Fruit fly (Drosophila melanogaster) whole organism, embryonic: ENCODE measurements around the gene CG12118.

Experiments
- CG13775 ChIP-seq: fragments of 200-800 bp; sonication (Bioruptor generic); optimal IDR thresholded peaks from 3 replicates; lab custom pipeline; 2017; ENCODE audit warnings: missing biosample characterization, mild to moderate bottlenecking, missing genetic modification characterization
- CG15073 ChIP-seq: fragments of 200-800 bp; sonication (Bioruptor generic); optimal IDR thresholded peaks from 2 replicates; lab custom pipeline; 2016; ENCODE audit warnings: missing biosample characterization, missing genetic modification characterization
- CG1603 ChIP-seq: fragments of 200-800 bp; sonication (Bioruptor generic); optimal IDR thresholded peaks from 2 replicates; lab custom pipeline; 2019; ENCODE audit warnings: missing biosample characterization, mild to moderate bottlenecking, missing genetic modification characterization, moderate library complexity
- CG18262 ChIP-seq: fragments of 200-800 bp; optimal IDR thresholded peaks from 3 replicates; lab custom pipeline; 2019; ENCODE audit warnings: missing biosample characterization, mild to moderate bottlenecking, missing genetic modification characterization, moderate library complexity
- CG1832 ChIP-seq: fragments of 200-800 bp; sonication (Bioruptor generic); optimal IDR thresholded peaks from 2 replicates; lab custom pipeline; 2017; ENCODE audit warnings: missing biosample characterization, mild to moderate bottlenecking, missing genetic modification characterization, inconsistent platforms
- CG2199 ChIP-seq: fragments of 200-800 bp; sonication (Bioruptor generic); IDR thresholded peaks from 3 replicates; pipeline ENCODE4 v1.3.6; 2022; ENCODE audit warnings: missing biosample characterization, missing genetic modification characterization
- CG5180 ChIP-seq: fragments of 200-800 bp; sonication (Bioruptor generic); optimal IDR thresholded peaks from 3 replicates; lab custom pipeline; 2017; ENCODE audit warnings: missing biosample characterization, missing genetic modification characterization, mild to moderate bottlenecking, moderate library complexity, missing genetic modification reagents
- CG6689 ChIP-seq: fragments of 200-800 bp; sonication (Bioruptor generic); IDR thresholded peaks from 2 replicates; pipeline ENCODE4 v1.3.6; 2022; ENCODE audit warnings: missing biosample characterization, missing genetic modification characterization
- CG6791 ChIP-seq: fragments of 200-800 bp; sonication (Bioruptor generic); IDR thresholded peaks from 3 replicates; pipeline ENCODE4 v1.3.6; 2022; ENCODE audit warnings: missing biosample characterization, missing genetic modification characterization; ENCODE audit not compliant: partially characterized antibody
- CG8281 ChIP-seq: fragments of 200-800 bp; sonication (Bioruptor generic); optimal IDR thresholded peaks from 2 replicates; lab custom pipeline; 2018; ENCODE audit warnings: missing biosample characterization, mild to moderate bottlenecking, missing genetic modification characterization, moderate library complexity
- CG9817 ChIP-seq: fragments of 200-800 bp; sonication (Bioruptor generic); optimal IDR thresholded peaks from 2 replicates; lab custom pipeline; 2018; ENCODE audit warnings: missing biosample characterization, mild to moderate bottlenecking, missing genetic modification characterization, moderate library complexity
- Dad ChIP-seq: fragments of 200-800 bp; sonication (Bioruptor generic); optimal IDR thresholded peaks from 3 replicates; lab custom pipeline; 2016; ENCODE audit warnings: missing biosample characterization, missing genetic modification characterization
- Drgx ChIP-seq: fragments of 200-800 bp; sonication (Bioruptor generic); IDR thresholded peaks from 2 replicates; pipeline ENCODE4 v1.3.6; 2022; ENCODE audit warnings: missing biosample characterization, missing genetic modification characterization
- Eip74EF ChIP-seq, 2 experiments: fragments of 200-800 bp in 1 of 2; fragments of >200 bp in 1 of 2; sonication (Bioruptor generic) in 1 of 2; optimal IDR thresholded peaks; 2 replicates each; lab custom pipeline; 2017 to 2019; ENCODE audit warnings: missing biosample characterization in 2 of 2, missing genetic modification characterization in 2 of 2, mild to moderate bottlenecking in 1 of 2, moderate library complexity in 1 of 2
- H2.0 ChIP-seq: fragments of 200-800 bp; sonication (Bioruptor generic); IDR thresholded peaks from 2 replicates; pipeline ENCODE4 v1.3.6; 2022; ENCODE audit warnings: missing biosample characterization, missing genetic modification characterization
- Max ChIP-seq: fragments of 200-800 bp; sonication (Bioruptor generic); optimal IDR thresholded peaks from 2 replicates; lab custom pipeline; 2016; ENCODE audit warnings: missing biosample characterization, mild to moderate bottlenecking, missing genetic modification characterization
- Med ChIP-seq: fragments of 200-800 bp; sonication (Bioruptor generic); peaks from one replicate; lab custom pipeline; 2016; ENCODE audit warnings: missing biosample characterization, missing genetic modification characterization, mild to moderate bottlenecking, inconsistent platforms, moderate library complexity
- Oaz ChIP-seq: fragments of 200-800 bp; sonication (Bioruptor generic); IDR thresholded peaks from 2 replicates; pipeline ENCODE4 v1.3.6; 2022; ENCODE audit warnings: missing biosample characterization, missing genetic modification characterization
- Pdp1 ChIP-seq, 2 experiments: fragments of 200-800 bp; sonication (Bioruptor generic); optimal IDR thresholded peaks; 3 replicates each; lab custom pipeline; 2016; ENCODE audit warnings: missing biosample characterization in 2 of 2, missing genetic modification characterization in 2 of 2, mild to moderate bottlenecking in 1 of 2, moderate library complexity in 1 of 2
- Six4 ChIP-seq: fragments of 200-800 bp; sonication (Bioruptor generic); optimal IDR thresholded peaks from 2 replicates; lab custom pipeline; 2016; ENCODE audit warnings: missing biosample characterization, missing genetic modification characterization
- Ssrp ChIP-seq: fragments of 200-800 bp; sonication (Bioruptor generic); optimal IDR thresholded peaks from 2 replicates; lab custom pipeline; 2018; ENCODE audit warnings: missing biosample characterization, mild to moderate bottlenecking, missing genetic modification characterization, moderate library complexity
- ab ChIP-seq: fragments of 200-800 bp; sonication (Bioruptor generic); optimal IDR thresholded peaks from 2 replicates; lab custom pipeline; 2016; ENCODE audit warnings: missing biosample characterization, missing genetic modification characterization
- az2 ChIP-seq: fragments of 200-800 bp; sonication (Bioruptor generic); optimal IDR thresholded peaks from 3 replicates; lab custom pipeline; 2016; ENCODE audit warnings: missing biosample characterization, missing genetic modification characterization
- bigmax ChIP-seq: fragments of 200-800 bp; sonication (Bioruptor generic); optimal IDR thresholded peaks from 2 replicates; lab custom pipeline; 2018; ENCODE audit warnings: missing biosample characterization, mild to moderate bottlenecking, missing genetic modification characterization
- cg ChIP-seq: fragments of 200-800 bp; sonication (Bioruptor generic); optimal IDR thresholded peaks from 3 replicates; lab custom pipeline; 2019; ENCODE audit warnings: missing biosample characterization, mild to moderate bottlenecking, missing genetic modification characterization, moderate library complexity
- cwo ChIP-seq: fragments of 200-800 bp; sonication (Bioruptor generic); optimal IDR thresholded peaks from 3 replicates; lab custom pipeline; 2017; ENCODE audit warnings: missing biosample characterization, missing genetic modification characterization, mild to moderate bottlenecking, moderate library complexity, missing genetic modification reagents
- dm ChIP-seq: fragments of 200-800 bp; sonication (Bioruptor generic); optimal IDR thresholded peaks from 3 replicates; lab custom pipeline; 2016; ENCODE audit warnings: missing biosample characterization, missing genetic modification characterization
- ewg ChIP-seq: fragments of 200-800 bp; sonication (Bioruptor generic); optimal IDR thresholded peaks from 3 replicates; lab custom pipeline; 2017; ENCODE audit warnings: mild to moderate bottlenecking, missing biosample characterization, missing genetic modification reagents, missing genetic modification characterization
- ftz-f1 ChIP-seq: fragments of 200-800 bp; sonication (Bioruptor generic); optimal IDR thresholded peaks from 2 replicates; lab custom pipeline; 2016; ENCODE audit warnings: missing biosample characterization, missing genetic modification characterization
- grn ChIP-seq: fragments of 200-800 bp; sonication (Bioruptor generic); optimal IDR thresholded peaks from 3 replicates; lab custom pipeline; 2017; ENCODE audit warnings: missing biosample characterization, missing genetic modification characterization
- hth ChIP-seq: fragments of >200 bp; optimal IDR thresholded peaks from 2 replicates; lab custom pipeline; 2017; ENCODE audit warnings: inconsistent platforms
- ind ChIP-seq: fragments of 200-800 bp; sonication (Bioruptor generic); optimal IDR thresholded peaks from 3 replicates; lab custom pipeline; 2016; ENCODE audit warnings: missing biosample characterization, missing genetic modification characterization
- jumu ChIP-seq: fragments of 200-800 bp; sonication (Bioruptor generic); optimal IDR thresholded peaks from 3 replicates; lab custom pipeline; 2016; ENCODE audit warnings: missing biosample characterization, missing genetic modification characterization
- lola ChIP-seq, 3 experiments: fragments of >200 bp in 2 of 3; fragments of 200-800 bp in 1 of 3; sonication (Bioruptor generic) in 1 of 3; optimal IDR thresholded peaks; 2 replicates each; lab custom pipeline; 2017 to 2019; ENCODE audit warnings: missing biosample characterization in 3 of 3, missing genetic modification characterization in 3 of 3, mild to moderate bottlenecking in 1 of 3, moderate library complexity in 1 of 3
- mld ChIP-seq: fragments of 200-800 bp; sonication (Bioruptor generic); IDR thresholded peaks from 3 replicates; pipeline ENCODE4 v1.3.6; 2022; ENCODE audit warnings: missing biosample characterization, missing genetic modification characterization; ENCODE audit not compliant: partially characterized antibody
- nerfin-1 ChIP-seq: fragments of 200-800 bp; sonication (Bioruptor generic); optimal IDR thresholded peaks from 3 replicates; lab custom pipeline; 2019; ENCODE audit warnings: missing biosample characterization, mild to moderate bottlenecking, missing genetic modification characterization, moderate library complexity
- nom ChIP-seq: fragments of 200-800 bp; sonication (Bioruptor generic); optimal IDR thresholded peaks from 2 replicates; lab custom pipeline; 2017; ENCODE audit warnings: missing biosample characterization, missing genetic modification characterization, mild to moderate bottlenecking, moderate library complexity, missing genetic modification reagents
- p53 ChIP-seq: fragments of 200-800 bp; sonication (Bioruptor generic); optimal IDR thresholded peaks from 2 replicates; lab custom pipeline; 2016; ENCODE audit warnings: missing biosample characterization, missing genetic modification characterization
- pfk ChIP-seq: fragments of 200-800 bp; sonication (Bioruptor generic); optimal IDR thresholded peaks from 2 replicates; lab custom pipeline; 2018; ENCODE audit warnings: missing biosample characterization, mild to moderate bottlenecking, missing genetic modification characterization, moderate library complexity
- sens ChIP-seq: fragments of 200-800 bp; sonication (Bioruptor generic); peaks from one replicate; lab custom pipeline; 2016; ENCODE audit warnings: missing biosample characterization, missing genetic modification characterization
- slbo ChIP-seq: fragments of 200-800 bp; sonication (Bioruptor generic); IDR thresholded peaks from 2 replicates; pipeline ENCODE4 v1.3.6; 2022; ENCODE audit warnings: missing biosample characterization, missing genetic modification characterization
- stc ChIP-seq: fragments of 200-800 bp; sonication (Bioruptor generic); IDR thresholded peaks from 2 replicates; pipeline ENCODE4 v1.3.6; 2022; ENCODE audit warnings: missing biosample characterization, missing genetic modification characterization
- twi ChIP-seq: fragments of 200-800 bp; optimal IDR thresholded peaks from 2 replicates; lab custom pipeline; 2019; ENCODE audit warnings: missing biosample characterization, mild to moderate bottlenecking, missing genetic modification characterization, moderate library complexity
- vvl ChIP-seq: fragments of 200-800 bp; sonication (Bioruptor generic); IDR thresholded peaks from 2 replicates; pipeline ENCODE4 v1.3.6; 2022; ENCODE audit warnings: missing biosample characterization, missing genetic modification characterization
- z ChIP-seq: fragments of 200-800 bp; sonication (Bioruptor generic); IDR thresholded peaks from 3 replicates; pipeline ENCODE4 v1.3.6; 2022; ENCODE audit warnings: missing biosample characterization, missing genetic modification characterization

Gene CG12118

dm6 chrX:9164510-9165506 is 31.4 kb downstream of the CG12118 start (continued):
- no peak for TF ChIP-seq slbo (GFP tag; lab: Robert Waterston, UW)
- TF ChIP-seq Oaz (GFP tag; lab: Robert Waterston, UW): no peak
- no peak for TF ChIP-seq hth
- TF ChIP-seq az2: no peak
- TF ChIP-seq pfk (GFP tag; lab: Kevin White, UChicago): no peak
- no peak for TF ChIP-seq CG2199 (GFP tag; lab: Robert Waterston, UW)

DNA sequence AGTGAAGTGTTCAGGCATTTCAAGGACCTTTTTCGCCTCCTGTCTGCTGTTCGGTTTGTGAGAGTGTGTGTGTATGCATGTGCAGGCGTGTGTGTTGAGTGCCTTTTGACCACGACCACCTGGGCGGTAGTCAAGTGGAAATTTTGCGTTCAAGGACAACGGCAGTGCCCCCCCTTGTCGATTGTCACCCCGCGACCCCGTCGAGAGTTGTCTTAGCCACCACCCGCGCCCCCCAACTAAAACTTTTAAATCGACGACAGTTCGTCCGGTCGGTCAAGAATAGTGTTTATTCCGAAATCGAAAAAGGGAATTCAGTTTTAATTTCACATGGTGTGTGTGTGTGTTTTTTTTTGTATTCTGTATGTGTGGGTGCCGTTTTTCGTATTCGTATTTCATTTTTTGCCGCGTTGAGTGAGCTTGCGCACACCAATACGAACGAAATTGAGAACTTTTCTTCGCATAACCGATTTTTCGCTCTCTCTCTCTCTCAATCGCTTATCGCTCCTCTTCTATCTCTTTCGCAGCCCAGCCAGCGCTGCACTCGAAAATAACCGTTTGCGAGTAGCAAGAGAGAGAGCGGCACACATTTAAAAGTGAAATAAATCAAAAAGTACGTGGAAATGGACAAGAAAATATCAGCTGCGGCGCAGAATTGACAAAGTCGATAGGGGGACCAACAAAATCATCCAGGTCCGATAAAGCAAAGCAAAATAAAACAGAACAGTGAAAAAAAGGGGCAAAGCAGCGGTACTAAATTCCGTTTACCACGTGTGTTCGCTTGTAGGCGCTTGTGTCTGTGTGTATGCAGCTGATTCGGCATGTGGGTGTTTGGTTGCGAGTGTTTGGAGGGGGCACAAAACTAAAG is 32.3 kb downstream of the CG12118 start:
- no peak for TF ChIP-seq jumu (GFP tag; lab: Kevin White, UChicago)
- no peak for TF ChIP-seq ind (GFP tag; lab: Kevin White, UChicago)
- peak; percentile 26 for TF ChIP-seq Med (GFP tag; lab: Kevin White, UChicago)
- TF ChIP-seq ab (GFP tag; lab: Kevin White, UChicago): no peak
- TF ChIP-seq CG9817 (tag; lab: Kevin White, UChicago): no peak
- TF ChIP-seq Drgx: 0 out of 2 replicates have a peak, but pooled peaks have one; percentile 46
- peak; percentile 20 for TF ChIP-seq twi (tag; lab: Kevin White, UChicago)
- TF ChIP-seq bigmax: no peak
- TF ChIP-seq CG5180: peak; percentile 49
- peak in 1 of 2 experiments; percentile 8 for TF ChIP-seq Pdp1 (GFP tag; optimal IDR thresholded peaks at IDR 0.05; lab: Kevin White, UChicago)
- no peak for TF ChIP-seq CG6791 (GFP tag; lab: Robert Waterston, UW)
- TF ChIP-seq vvl (GFP tag; lab: Robert Waterston, UW): no peak
- TF ChIP-seq nerfin-1 (tag; lab: Kevin White, UChicago): no peak
- no peak for TF ChIP-seq CG6689
- no peak for TF ChIP-seq CG1603 (tag; lab: Kevin White, UChicago)
- TF ChIP-seq Six4 (GFP tag; lab: Kevin White, UChicago): no peak
- no peak for TF ChIP-seq CG15073 (GFP tag; lab: Kevin White, UChicago)
- TF ChIP-seq lola (GFP tag; optimal IDR thresholded peaks at IDR 0.05; lab: Kevin White, UChicago): peak in 1 of 3 experiments; percentile 6
- TF ChIP-seq p53 (GFP tag; lab: Kevin White, UChicago): no peak
- peak; percentile 90 for TF ChIP-seq z (GFP tag; lab: Robert Waterston, UW)
- peak; percentile 72 for TF ChIP-seq grn
- no peak for TF ChIP-seq stc (GFP tag; lab: Robert Waterston, UW)
- TF ChIP-seq Max (GFP tag; lab: Kevin White, UChicago): peak; percentile 31
- TF ChIP-seq ewg (GFP tag; lab: Kevin White, UChicago): peak; percentile 51
- no peak for TF ChIP-seq CG13775 (GFP tag; lab: Kevin White, UChicago)
- no peak for TF ChIP-seq H2.0 (GFP tag; lab: Robert Waterston, UW)
- peak; percentile 82 for TF ChIP-seq cg (GFP tag; lab: Kevin White, UChicago)
- peak; percentile 65 for TF ChIP-seq CG1832
- TF ChIP-seq Eip74EF (GFP tag; optimal IDR thresholded peaks at IDR 0.05; lab: Kevin White, UChicago): peak in 1 of 2 experiments; percentile 43
- TF ChIP-seq cwo (GFP tag; lab: Kevin White, UChicago): peak; percentile 18
- no peak for TF ChIP-seq mld (GFP tag; lab: Robert Waterston, UW)
- peak; percentile 74 for TF ChIP-seq dm
- TF ChIP-seq CG8281 (tag; lab: Kevin White, UChicago): no peak
- no peak for TF ChIP-seq Ssrp
- no peak for TF ChIP-seq Dad (GFP tag; lab: Kevin White, UChicago)
- peak; percentile 54 for TF ChIP-seq ftz-f1 (GFP tag; lab: Kevin White, UChicago)
- peak; percentile 12 for TF ChIP-seq CG18262 (tag; lab: Kevin White, UChicago)
- peak; percentile 48 for TF ChIP-seq sens (GFP tag; lab: Kevin White, UChicago)
- TF ChIP-seq nom (GFP tag; lab: Kevin White, UChicago): peak; percentile 48
